Fruit fly (Drosophila melanogaster): ENCODE measurements around the gene Rpn1.

Rpn1 gene

DNA sequence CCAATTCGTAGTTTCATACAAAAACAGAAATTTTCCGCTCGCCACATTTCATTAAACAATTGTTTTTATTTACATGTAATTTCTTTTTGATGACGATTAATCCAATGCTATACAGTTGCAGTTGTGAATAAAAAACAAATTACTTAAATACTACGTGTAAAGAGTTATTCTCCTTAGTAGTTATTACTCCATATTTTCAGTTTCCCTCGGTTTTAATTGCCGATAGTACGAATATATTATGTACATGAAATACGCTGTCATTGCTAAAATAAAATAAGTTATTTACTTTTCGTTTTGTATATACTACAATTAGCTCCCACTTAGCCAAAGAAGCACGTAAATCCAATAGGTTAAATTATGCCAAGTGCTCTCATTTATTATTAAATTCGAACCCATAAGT is 38.8 kb downstream of the Rpn1 start, which contains the start of gene CG42655:
TSS of gene CG42655 (minus strand) at position 101 of the 400 bp plus-strand sequence.
- no peak for TF ChIP-seq usp (GFP tag; optimal IDR thresholded peaks at IDR 0.05)
- TF ChIP-seq Dll (optimal IDR thresholded peaks at IDR 0.05): no peak
- no peak for TF ChIP-seq CG8478 (optimal IDR thresholded peaks at IDR 0.05)
- no peak for TF ChIP-seq pan (optimal IDR thresholded peaks at IDR 0.05)
- no peak for TF ChIP-seq psq (optimal IDR thresholded peaks at IDR 0.05)
- no peak for TF ChIP-seq EcR (GFP tag; optimal IDR thresholded peaks at IDR 0.05)

DNA sequence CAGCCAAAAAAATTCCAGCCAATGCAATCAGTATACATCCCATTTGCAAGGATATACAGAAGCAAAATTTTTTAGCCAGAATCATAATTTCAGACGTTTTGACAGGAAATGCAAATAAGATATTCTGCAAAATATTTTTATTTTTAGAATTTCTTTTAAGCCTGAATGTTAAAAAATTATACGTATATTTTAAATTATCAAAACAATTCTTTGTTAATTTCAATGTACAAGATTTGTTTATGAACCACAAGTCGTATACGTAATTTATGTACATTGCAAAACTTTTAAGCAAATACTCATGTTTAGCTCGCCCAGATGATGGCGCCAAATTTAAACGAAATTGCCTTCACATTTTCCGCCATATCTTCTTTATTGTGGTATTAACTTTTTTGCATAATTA is 39.6 kb downstream of the Rpn1 start, which contains the start of gene CG42654:
TSS of gene CG42654 (minus strand) at position 101 of the 400 bp plus-strand sequence.
- TF ChIP-seq psq (optimal IDR thresholded peaks at IDR 0.05): no peak
- no peak for TF ChIP-seq pan (optimal IDR thresholded peaks at IDR 0.05)
- TF ChIP-seq usp (GFP tag; optimal IDR thresholded peaks at IDR 0.05): no peak
- TF ChIP-seq CG8478 (optimal IDR thresholded peaks at IDR 0.05): no peak
- TF ChIP-seq EcR (GFP tag; optimal IDR thresholded peaks at IDR 0.05): no peak
- TF ChIP-seq Dll (optimal IDR thresholded peaks at IDR 0.05): no peak

DNA sequence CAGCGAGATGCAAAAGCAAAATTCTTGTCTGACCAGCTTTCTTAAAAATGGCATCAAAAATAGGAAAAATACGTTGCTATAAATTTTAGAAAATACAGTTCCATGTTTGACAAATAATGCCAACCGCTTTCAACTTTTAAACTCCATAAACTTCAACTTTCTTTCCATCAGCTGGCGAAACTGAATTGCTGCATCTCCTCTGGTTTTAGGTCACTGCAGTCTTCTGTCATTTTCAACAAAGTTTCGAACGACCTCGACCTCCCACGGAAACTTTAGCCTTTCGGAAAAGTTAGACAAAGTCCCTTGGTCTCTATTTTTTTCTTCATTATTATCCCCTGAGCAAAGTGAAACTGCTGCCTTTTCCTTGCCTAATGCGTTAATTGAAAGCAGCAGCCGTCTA is 40.8 kb downstream of the Rpn1 start, which contains the start of gene CG42263:
TSS of gene CG42263 (minus strand) at position 101 of the 400 bp plus-strand sequence.
- no peak for TF ChIP-seq psq (optimal IDR thresholded peaks at IDR 0.05)
- TF ChIP-seq usp (GFP tag; optimal IDR thresholded peaks at IDR 0.05): no peak
- TF ChIP-seq Dll (optimal IDR thresholded peaks at IDR 0.05): no peak
- TF ChIP-seq pan (optimal IDR thresholded peaks at IDR 0.05): no peak
- TF ChIP-seq CG8478 (optimal IDR thresholded peaks at IDR 0.05): no peak
- TF ChIP-seq EcR (GFP tag; optimal IDR thresholded peaks at IDR 0.05): no peak

DNA sequence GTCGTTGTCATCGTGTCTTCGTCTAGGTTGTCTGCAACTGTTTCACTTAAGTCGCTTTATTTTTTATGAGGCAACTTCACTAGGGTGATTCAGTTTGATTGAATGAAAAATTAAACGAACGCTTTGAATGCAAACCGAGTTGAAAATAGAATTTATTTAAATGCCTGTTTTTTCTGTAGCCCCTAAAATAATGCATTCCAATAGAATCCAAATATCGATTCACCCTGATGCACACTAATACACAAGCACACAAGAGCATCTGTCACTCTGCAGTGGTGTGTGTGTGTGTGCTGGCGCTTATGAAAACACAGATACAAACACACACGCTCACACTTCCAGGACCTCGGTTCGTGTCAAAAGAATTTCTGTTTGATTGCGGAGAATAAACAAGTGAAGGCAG is 47.0 kb downstream of the Rpn1 start:
- TF ChIP-seq pan (optimal IDR thresholded peaks at IDR 0.05): no peak
- TF ChIP-seq psq (optimal IDR thresholded peaks at IDR 0.05): no peak
- TF ChIP-seq usp (GFP tag; optimal IDR thresholded peaks at IDR 0.05): no peak
- no peak for TF ChIP-seq EcR (GFP tag; optimal IDR thresholded peaks at IDR 0.05)
- no peak for TF ChIP-seq Dll (optimal IDR thresholded peaks at IDR 0.05)
- TF ChIP-seq CG8478 (optimal IDR thresholded peaks at IDR 0.05): no peak
